Worm (Caenorhabditis elegans) whole organism, early embryonic: Measurements from ENCODE around the gene str-102.

Source experiments
- B0310.2 ChIP-seq: sonication (generic microtip); optimal IDR thresholded peaks from 2 replicates; lab custom pipeline; 2016; ENCODE audit warnings: mild to moderate bottlenecking, missing genetic modification characterization, missing compliant biosample characterization
- F13C5.2 ChIP-seq: sonication (generic microtip); optimal IDR thresholded peaks from 2 replicates; lab custom pipeline; 2017; ENCODE audit warnings: mild to moderate bottlenecking, missing genetic modification characterization, inconsistent platforms, missing compliant biosample characterization
- aly-1 ChIP-seq: sonication (generic microtip); optimal IDR thresholded peaks from 2 replicates; lab custom pipeline; 2016; ENCODE audit warnings: missing genetic modification characterization, missing compliant biosample characterization
- ama-1 ChIP-seq: fragments of 150-350 bp; optimal IDR thresholded peaks from 2 replicates; lab custom pipeline; 2014
- ceh-13 ChIP-seq: fragments of 200-800 bp; sonication (Bioruptor generic); optimal IDR thresholded peaks from 2 replicates; lab custom pipeline; 2018; ENCODE audit warnings: mild to moderate bottlenecking, missing genetic modification characterization, missing compliant biosample characterization
- ceh-36 ChIP-seq: sonication (generic microtip); optimal IDR thresholded peaks from 2 replicates; lab custom pipeline; 2016; ENCODE audit warnings: missing genetic modification characterization, inconsistent platforms, missing compliant biosample characterization
- ets-7 ChIP-seq: sonication (generic microtip); optimal IDR thresholded peaks from 2 replicates; lab custom pipeline; 2016; ENCODE audit warnings: missing genotype, missing genetic modification characterization, missing compliant biosample characterization
- flt-1 ChIP-seq: fragments of 200-800 bp; sonication (Bioruptor generic); IDR thresholded peaks from 2 replicates; pipeline ENCODE4 v1.3.6; 2022; ENCODE audit warnings: missing genetic modification characterization, missing compliant biosample characterization
- hmbx-1 ChIP-seq: sonication (generic microtip); optimal IDR thresholded peaks from 2 replicates; lab custom pipeline; 2016; ENCODE audit warnings: mild to moderate bottlenecking, missing genetic modification characterization, missing compliant biosample characterization
- hmg-4 ChIP-seq: fragments of 200-800 bp; sonication (Bioruptor generic); optimal IDR thresholded peaks from 2 replicates; lab custom pipeline; 2018; ENCODE audit warnings: mild to moderate bottlenecking, missing genetic modification characterization, missing compliant biosample characterization
- hnd-1 ChIP-seq: sonication (generic microtip); optimal IDR thresholded peaks from 2 replicates; lab custom pipeline; 2016; ENCODE audit warnings: missing genetic modification characterization, missing compliant biosample characterization
- pes-1 ChIP-seq: fragments of 200-800 bp; sonication (Bioruptor generic); IDR thresholded peaks from 2 replicates; pipeline ENCODE4 v1.3.6; 2022; ENCODE audit warnings: missing genetic modification reagents, missing genetic modification characterization, missing compliant biosample characterization
- scrt-1 ChIP-seq: fragments of 200-800 bp; sonication (Bioruptor generic); IDR thresholded peaks from 2 replicates; pipeline ENCODE4 v1.3.6; 2022; ENCODE audit warnings: missing genetic modification characterization, missing compliant biosample characterization
- sea-1 ChIP-seq: fragments of 200-800 bp; sonication (Bioruptor generic); conservative IDR thresholded peaks from 2 replicates; pipeline ENCODE4 v1.3.6; 2022; ENCODE audit warnings: missing genetic modification characterization, missing compliant biosample characterization
- tbx-11 ChIP-seq: fragments of 200-800 bp; sonication (Bioruptor generic); IDR thresholded peaks from 2 replicates; pipeline ENCODE4 v1.3.6; 2022; ENCODE audit warnings: missing genetic modification characterization, missing compliant biosample characterization
- tbx-37 ChIP-seq: fragments of 200-800 bp; sonication (Bioruptor generic); conservative IDR thresholded peaks from 2 replicates; pipeline ENCODE4 v1.3.6; 2022; ENCODE audit warnings: missing genetic modification reagents, missing genetic modification characterization, missing compliant biosample characterization
- tra-4 ChIP-seq: sonication (generic microtip); optimal IDR thresholded peaks from 2 replicates; lab custom pipeline; 2017; ENCODE audit warnings: missing genetic modification characterization, missing compliant biosample characterization

str-102 gene

ce11 chrV:15398728-15399127 is 13.9 kb downstream of the str-102 start, which contains the start of gene fbxa-199:
Gene fbxa-199 (minus strand): TSS chrV:15398828.
- no peak for TF ChIP-seq ama-1
- TF ChIP-seq sea-1 (GFP tag; lab: Robert Waterston, UW): no peak
- no peak for TF ChIP-seq ceh-13 (GFP tag; lab: Kevin White, UChicago)

ce11 chrV:15399691-15400377 is 15.0 kb downstream of the str-102 start, which contains the start of the genes T06E6.15 and sri-7:
Gene T06E6.15 (minus strand): TSS chrV:15399791.
Gene sri-7 (plus strand): TSS chrV:15400327.
- TF ChIP-seq hmbx-1 (no peak), ceh-13 (GFP tag; lab: Kevin White, UChicago) (no peak), tra-4 (no peak), hnd-1 (tag; lab: Kevin White, UChicago) (no peak), ets-7 (no peak), sea-1 (GFP tag; lab: Robert Waterston, UW) (no peak), hmg-4 (no peak), ceh-36 (tag; lab: Kevin White, UChicago) (no peak), tbx-37 (GFP tag; lab: Robert Waterston, UW) (no peak), aly-1 (tag; lab: Kevin White, UChicago) (no peak), tbx-11 (no peak), ama-1 (no peak), B0310.2 (no peak), pes-1 (no peak), flt-1 (GFP tag; lab: Robert Waterston, UW) (no peak), F13C5.2 (no peak), scrt-1 (GFP tag; lab: Robert Waterston, UW) (no peak)

ce11 chrV:15401856-15402314 is 17.1 kb downstream of the str-102 start, which contains the start of gene fbxa-135:
Gene fbxa-135 (plus strand): TSS chrV:15402264.
- TF ChIP-seq scrt-1 (GFP tag; lab: Robert Waterston, UW) (no peak), ama-1 (no peak), tra-4 (no peak), hnd-1 (tag; lab: Kevin White, UChicago) (no peak), tbx-37 (GFP tag; lab: Robert Waterston, UW) (no peak), hmbx-1 (no peak), flt-1 (GFP tag; lab: Robert Waterston, UW) (no peak), sea-1 (GFP tag; lab: Robert Waterston, UW) (no peak), B0310.2 (no peak), pes-1 (no peak), ets-7 (no peak), aly-1 (tag; lab: Kevin White, UChicago) (no peak)

ce11 chrV:15404859-15405258 is 20.0 kb downstream of the str-102 start, which contains the start of gene srh-258:
Gene srh-258 (plus strand): TSS chrV:15405159.
- no peak for TF ChIP-seq B0310.2
- TF ChIP-seq aly-1 (tag; lab: Kevin White, UChicago): no peak
- TF ChIP-seq hmbx-1: no peak
- TF ChIP-seq scrt-1 (GFP tag; lab: Robert Waterston, UW): no peak
- no peak for TF ChIP-seq tra-4
- no peak for TF ChIP-seq ceh-36 (tag; lab: Kevin White, UChicago)
- no peak for TF ChIP-seq sea-1 (GFP tag; lab: Robert Waterston, UW)
- TF ChIP-seq hnd-1 (tag; lab: Kevin White, UChicago): no peak
- TF ChIP-seq flt-1 (GFP tag; lab: Robert Waterston, UW): no peak
- no peak for TF ChIP-seq tbx-37 (GFP tag; lab: Robert Waterston, UW)
- TF ChIP-seq hmg-4: no peak
- no peak for TF ChIP-seq pes-1
- TF ChIP-seq ama-1: no peak
- TF ChIP-seq F13C5.2: no peak
- no peak for TF ChIP-seq ceh-13 (GFP tag; lab: Kevin White, UChicago)
- no peak for TF ChIP-seq ets-7
- no peak for TF ChIP-seq tbx-11

ce11 chrV:15406928-15407327 is 22.1 kb downstream of the str-102 start, which contains the start of gene srh-257:
Gene srh-257 (plus strand): TSS chrV:15407228.
- TF ChIP-seq tra-4 (no peak), hnd-1 (tag; lab: Kevin White, UChicago) (no peak), ama-1 (no peak), F13C5.2 (no peak), flt-1 (GFP tag; lab: Robert Waterston, UW) (no peak), ceh-36 (tag; lab: Kevin White, UChicago) (no peak), aly-1 (tag; lab: Kevin White, UChicago) (no peak), B0310.2 (no peak), pes-1 (no peak), scrt-1 (GFP tag; lab: Robert Waterston, UW) (no peak), tbx-11 (no peak), ets-7 (no peak), hmbx-1 (no peak), hmg-4 (no peak)

- TF ChIP-seq tbx-37 (GFP tag; lab: Robert Waterston, UW) (no peak), B0310.2 (no peak), flt-1 (GFP tag; lab: Robert Waterston, UW) (no peak), hnd-1 (tag; lab: Kevin White, UChicago) (no peak), ceh-13 (GFP tag; lab: Kevin White, UChicago) (no peak), pes-1 (no peak)
Measured at ce11 chrV:15412625-15413024, 27.8 kb downstream of the str-102 start, which contains the start of gene srbc-63. Gene srbc-63 (minus strand): TSS chrV:15412725.

ce11 chrV:15413847-15414246 is 29.0 kb downstream of the str-102 start, which contains the start of gene srh-264:
Gene srh-264 (plus strand): TSS chrV:15414147.
- TF ChIP-seq scrt-1 (GFP tag; lab: Robert Waterston, UW) (no peak), hmg-4 (no peak), hnd-1 (tag; lab: Kevin White, UChicago) (no peak), ama-1 (no peak), B0310.2 (no peak), tra-4 (no peak)

ce11 chrV:15415951-15416350 is 31.1 kb downstream of the str-102 start, which contains the start of gene srh-265:
Gene srh-265 (plus strand): TSS chrV:15416251.
- TF ChIP-seq F13C5.2: no peak
- TF ChIP-seq B0310.2: no peak
- TF ChIP-seq flt-1 (GFP tag; lab: Robert Waterston, UW): no peak
- no peak for TF ChIP-seq ceh-36 (tag; lab: Kevin White, UChicago)
- no peak for TF ChIP-seq ceh-13 (GFP tag; lab: Kevin White, UChicago)
- TF ChIP-seq ama-1: no peak
- TF ChIP-seq tra-4: no peak
- no peak for TF ChIP-seq hmg-4
- no peak for TF ChIP-seq ets-7
- no peak for TF ChIP-seq aly-1 (tag; lab: Kevin White, UChicago)
- TF ChIP-seq tbx-37 (GFP tag; lab: Robert Waterston, UW): no peak
- TF ChIP-seq hnd-1 (tag; lab: Kevin White, UChicago): no peak
- TF ChIP-seq hmbx-1: no peak
- TF ChIP-seq sea-1 (GFP tag; lab: Robert Waterston, UW): no peak
